Worm (Caenorhabditis elegans) whole organism, L2 larva: ENCODE data around the gene C09E10.3.
A peak's percentile ranks its signal among the peaks of the same experiment; 100 is the strongest.

Experiments used
- C34F6.9 ChIP-seq: fragments of 150-350 bp; optimal IDR thresholded peaks from 2 replicates; lab custom pipeline; 2014; ENCODE audit warnings: missing biosample characterization, missing genetic modification characterization
- R02D3.7 ChIP-seq: fragments of 150-350 bp; optimal IDR thresholded peaks from 2 replicates; lab custom pipeline; 2014; ENCODE audit warnings: missing biosample characterization, missing genetic modification characterization
- ZK546.5 ChIP-seq: sonication (generic microtip); optimal IDR thresholded peaks from 2 replicates; lab custom pipeline; 2017; ENCODE audit warnings: missing biosample characterization, missing genetic modification characterization
- aly-2 ChIP-seq: fragments of 150-350 bp; optimal IDR thresholded peaks from 2 replicates; lab custom pipeline; 2014; ENCODE audit warnings: missing biosample characterization, missing genetic modification characterization
- ama-1 ChIP-seq: fragments of 150-350 bp; optimal IDR thresholded peaks from 2 replicates; lab custom pipeline; 2018; ENCODE audit warnings: inconsistent platforms
- blmp-1 ChIP-seq: sonication (generic microtip); optimal IDR thresholded peaks from 2 replicates; lab custom pipeline; 2017; ENCODE audit warnings: missing genetic modification characterization, mild to moderate bottlenecking, missing compliant biosample characterization, antibody characterized with exemption, moderate library complexity; ENCODE audit not compliant: insufficient read depth
- ceh-16 ChIP-seq: fragments of 150-350 bp; optimal IDR thresholded peaks from 2 replicates; lab custom pipeline; 2014; ENCODE audit warnings: missing biosample characterization, missing genetic modification characterization
- crh-2 ChIP-seq: sonication (generic microtip); optimal IDR thresholded peaks from 2 replicates; lab custom pipeline; 2017; ENCODE audit warnings: missing biosample characterization, missing genetic modification characterization
- elt-1 ChIP-seq: fragments of 150-350 bp; optimal IDR thresholded peaks from 2 replicates; lab custom pipeline; 2014; ENCODE audit warnings: missing biosample characterization, missing genetic modification characterization
- elt-3 ChIP-seq: sonication (generic microtip); optimal IDR thresholded peaks from 2 replicates; lab custom pipeline; 2017; ENCODE audit warnings: missing biosample characterization, missing genetic modification characterization
- fos-1 ChIP-seq: fragments of 150-350 bp; optimal IDR thresholded peaks from 2 replicates; lab custom pipeline; 2014; ENCODE audit warnings: missing biosample characterization, missing genetic modification characterization
- lin-13 ChIP-seq: fragments of 150-350 bp; optimal IDR thresholded peaks from 2 replicates; lab custom pipeline; 2014; ENCODE audit warnings: missing biosample characterization, missing genetic modification reagents, missing genetic modification characterization
- lsy-2 ChIP-seq, 2 experiments: fragments of 150-350 bp in 1 of 2; sonication (generic microtip) in 1 of 2; optimal IDR thresholded peaks; 2 replicates each; lab custom pipeline; 2014 to 2017; ENCODE audit warnings: missing biosample characterization in 2 of 2, missing genetic modification characterization in 2 of 2
- mab-5 ChIP-seq: fragments of 150-350 bp; optimal IDR thresholded peaks from 2 replicates; lab custom pipeline; 2014; ENCODE audit warnings: missing biosample characterization, missing genetic modification characterization
- mbf-1 ChIP-seq: sonication (generic microtip); optimal IDR thresholded peaks from 2 replicates; lab custom pipeline; 2017; ENCODE audit warnings: missing biosample characterization, missing genetic modification characterization
- mdl-1 ChIP-seq, 2 experiments: fragments of 150-350 bp in 1 of 2; sonication (generic microtip) in 1 of 2; optimal IDR thresholded peaks; 2 replicates each; lab custom pipeline; 2017; ENCODE audit warnings: missing biosample characterization in 2 of 2, missing genetic modification characterization in 2 of 2
- nhr-129 ChIP-seq: fragments of 150-350 bp; optimal IDR thresholded peaks from 2 replicates; lab custom pipeline; 2014; ENCODE audit warnings: missing biosample characterization, missing genetic modification characterization
- nhr-21 ChIP-seq: fragments of 150-350 bp; optimal IDR thresholded peaks from 2 replicates; lab custom pipeline; 2014; ENCODE audit warnings: missing biosample characterization, missing genetic modification characterization
- nhr-23 ChIP-seq: fragments of 150-350 bp; optimal IDR thresholded peaks from 2 replicates; lab custom pipeline; 2014; ENCODE audit warnings: missing biosample characterization, missing genetic modification reagents, missing genetic modification characterization
- nhr-237 ChIP-seq: fragments of 150-350 bp; optimal IDR thresholded peaks from 2 replicates; lab custom pipeline; 2014; ENCODE audit warnings: missing biosample characterization, missing genetic modification characterization
- nhr-25 ChIP-seq: fragments of 150-350 bp; sonication (generic microtip); optimal IDR thresholded peaks from 3 replicates; lab custom pipeline; 2014; ENCODE audit warnings: missing biosample characterization, missing genetic modification characterization
- nhr-77 ChIP-seq: fragments of 150-350 bp; optimal IDR thresholded peaks from 2 replicates; lab custom pipeline; 2014; ENCODE audit warnings: missing biosample characterization, missing genetic modification characterization
- peb-1 ChIP-seq: fragments of 150-350 bp; optimal IDR thresholded peaks from 2 replicates; lab custom pipeline; 2014; ENCODE audit warnings: missing biosample characterization, missing genetic modification characterization
- sem-4 ChIP-seq: fragments of 150-350 bp; optimal IDR thresholded peaks from 2 replicates; lab custom pipeline; 2014; ENCODE audit warnings: missing biosample characterization, missing genetic modification reagents, missing genetic modification characterization
- skn-1 ChIP-seq: sonication (generic microtip); optimal IDR thresholded peaks from 2 replicates; lab custom pipeline; 2017; ENCODE audit warnings: missing biosample characterization, missing genetic modification characterization
- sma-3 ChIP-seq: sonication (generic microtip); optimal IDR thresholded peaks from 2 replicates; lab custom pipeline; 2016; ENCODE audit warnings: missing genetic modification reagents, missing genetic modification characterization, missing compliant biosample characterization
- sma-9 ChIP-seq, 2 experiments: fragments of 150-350 bp in 1 of 2; sonication (generic microtip) in 1 of 2; optimal IDR thresholded peaks; 2 replicates each; lab custom pipeline; 2014 to 2016; ENCODE audit warnings: missing genetic modification characterization in 2 of 2, mild to moderate bottlenecking in 1 of 2, missing biosample characterization in 1 of 2, missing compliant biosample characterization in 1 of 2, missing genetic modification reagents in 1 of 2, moderate library complexity in 1 of 2
- snpc-4 ChIP-seq: fragments of 150-350 bp; optimal IDR thresholded peaks from 2 replicates; lab custom pipeline; 2014; ENCODE audit warnings: missing biosample characterization, missing genetic modification characterization
- unc-55 ChIP-seq: fragments of 150-350 bp; sonication (generic microtip); optimal IDR thresholded peaks from 3 replicates; lab custom pipeline; 2014; ENCODE audit warnings: missing biosample characterization, missing genetic modification reagents, missing genetic modification characterization
- zag-1 ChIP-seq: fragments of 150-350 bp; optimal IDR thresholded peaks from 2 replicates; lab custom pipeline; 2014; ENCODE audit warnings: missing biosample characterization, missing genetic modification characterization
- ztf-1 ChIP-seq: fragments of 200-800 bp; sonication (Bioruptor generic); conservative IDR thresholded peaks from 2 replicates; pipeline ENCODE4 v1.3.6; 2022; ENCODE audit warnings: missing genetic modification characterization, missing compliant biosample characterization
- ztf-11 ChIP-seq: sonication (generic microtip); optimal IDR thresholded peaks from 2 replicates; lab custom pipeline; 2017; ENCODE audit warnings: missing biosample characterization, missing genetic modification characterization

C09E10.3 gene

ce11 chrX:991274-991673 is at the start of gene C09E10.3, which contains the start of gene dgk-1:
Gene C09E10.3, minus strand, starts transcription at chrX:991374.
Gene dgk-1, minus strand, starts transcription at chrX:991456.
- no peak for TF ChIP-seq sma-3 (GFP tag; lab: Kevin White, UChicago)
- TF ChIP-seq ama-1 (lab: Kevin White, UChicago): no peak
- no peak for TF ChIP-seq skn-1

ce11 chrX:1038347-1038746 is 47.2 kb upstream of the C09E10.3 start, which contains the start of gene F55A4.7:
Gene F55A4.7, minus strand, starts transcription at chrX:1038447.
- TF ChIP-seq mdl-1 (tag; optimal IDR thresholded peaks at IDR 0.05; lab: Kevin White, UChicago): no peak
- TF ChIP-seq elt-3 (tag; lab: Kevin White, UChicago): no peak
- no peak for TF ChIP-seq blmp-1 (tag; lab: Kevin White, UChicago)
- TF ChIP-seq sma-9 (GFP tag; optimal IDR thresholded peaks at IDR 0.05; lab: Kevin White, UChicago): no peak
- no peak for TF ChIP-seq sma-9 (tag; optimal IDR thresholded peaks at IDR 0.05; lab: Kevin White, UChicago)
- no peak for TF ChIP-seq mbf-1 (tag; lab: Kevin White, UChicago)
- TF ChIP-seq skn-1: no peak
- TF ChIP-seq ZK546.5 (tag; lab: Kevin White, UChicago): no peak
- no peak for TF ChIP-seq ztf-11 (tag; lab: Kevin White, UChicago)
- TF ChIP-seq aly-2 (tag; lab: Kevin White, UChicago): no peak
- TF ChIP-seq nhr-21 (tag; lab: Kevin White, UChicago): no peak
- no peak for TF ChIP-seq nhr-23 (tag; lab: Kevin White, UChicago)
- no peak for TF ChIP-seq zag-1 (tag; lab: Kevin White, UChicago)
- no peak for TF ChIP-seq elt-1
- no peak for TF ChIP-seq C34F6.9 (tag; lab: Kevin White, UChicago)
- TF ChIP-seq nhr-25 (tag; lab: Kevin White, UChicago): no peak
- TF ChIP-seq R02D3.7: no peak

ce11 chrX:1035039-1035598 is 43.9 kb upstream of the C09E10.3 start, which contains the start of the genes stau-1 and sec-22:
Gene stau-1, minus strand, starts transcription at chrX:1035286.
Gene sec-22, plus strand, starts transcription at chrX:1035548.
- peak in 1 of 2 experiments; percentile 45 for TF ChIP-seq lsy-2 (tag; optimal IDR thresholded peaks at IDR 0.05; lab: Kevin White, UChicago)
- TF ChIP-seq nhr-77 (tag; lab: Kevin White, UChicago): no peak
- TF ChIP-seq unc-55 (GFP tag; lab: Kevin White, UChicago): peak; percentile 36
- TF ChIP-seq ztf-1 (GFP tag; lab: Robert Waterston, UW): no peak
- TF ChIP-seq fos-1 (tag; lab: Kevin White, UChicago): peak; percentile 11
- TF ChIP-seq C34F6.9 (tag; lab: Kevin White, UChicago): peak; percentile 49
- TF ChIP-seq zag-1 (tag; lab: Kevin White, UChicago): peak; percentile 0
- peak; percentile 76 for TF ChIP-seq crh-2 (tag; lab: Kevin White, UChicago)
- peak; percentile 62 for TF ChIP-seq nhr-129 (tag; lab: Kevin White, UChicago)
- TF ChIP-seq mab-5: no peak
- peak; percentile 16 for TF ChIP-seq blmp-1 (tag; lab: Kevin White, UChicago)

- TF ChIP-seq nhr-25 (tag; lab: Kevin White, UChicago) (no peak), peb-1 (tag; lab: Kevin White, UChicago) (no peak), C34F6.9 (tag; lab: Kevin White, UChicago) (no peak), mdl-1 (tag; optimal IDR thresholded peaks at IDR 0.05; lab: Kevin White, UChicago) (no peak), nhr-23 (tag; lab: Kevin White, UChicago) (no peak), skn-1 (no peak), nhr-21 (tag; lab: Kevin White, UChicago) (no peak), nhr-129 (tag; lab: Kevin White, UChicago) (no peak), crh-2 (tag; lab: Kevin White, UChicago) (no peak), nhr-237 (tag; lab: Kevin White, UChicago) (no peak), aly-2 (tag; lab: Kevin White, UChicago) (no peak), R02D3.7 (no peak), blmp-1 (tag; lab: Kevin White, UChicago) (no peak), ceh-16 (tag; lab: Kevin White, UChicago) (no peak)
These were observed 39.7 kb upstream of the C09E10.3 start for ce11 chrX:1030867-1031266.

- TF ChIP-seq sem-4: no peak
- TF ChIP-seq snpc-4: peak; percentile 53
- TF ChIP-seq lin-13: no peak
- TF ChIP-seq elt-3 (tag; lab: Kevin White, UChicago): no peak
- TF ChIP-seq, all 48 proteins: peak for 1
These were observed 36.2 kb upstream of the C09E10.3 start for ce11 chrX:1027370-1027769.
